Fruit fly (Drosophila melanogaster): Measurements from ENCODE around the gene CG2924.

Gene CG2924

DNA sequence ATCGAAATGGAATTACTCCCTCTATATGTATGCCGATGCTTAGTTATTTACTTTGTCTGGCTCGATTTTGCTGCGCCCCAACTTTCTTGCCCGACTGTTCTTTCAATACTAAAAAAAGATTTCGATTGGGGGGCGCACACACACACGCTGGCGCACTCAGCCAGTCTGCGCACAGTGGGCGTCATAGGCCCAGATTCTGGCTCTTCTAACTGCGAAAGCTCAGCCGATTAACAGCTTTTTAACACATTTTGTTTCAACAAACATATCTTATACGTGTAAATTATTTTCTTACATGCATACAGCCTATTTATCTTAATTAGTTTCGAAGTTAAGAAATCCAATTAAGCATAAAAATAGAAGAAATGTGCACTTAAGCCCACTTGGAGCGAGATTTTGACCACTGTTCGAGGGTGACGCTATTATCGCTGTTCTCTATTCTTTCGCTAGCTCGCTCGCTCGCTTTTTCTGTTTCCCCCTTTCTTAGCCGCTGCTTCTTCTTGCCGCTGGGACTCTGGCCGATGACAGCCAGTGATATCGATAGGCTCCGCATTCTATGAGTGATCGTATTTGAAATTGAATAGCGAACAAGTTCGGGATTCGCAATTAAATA, 48.3 kb downstream of the CG2924 start, which contains the start of gene Vinc (continued):
- TF ChIP-seq CG31388 (GFP tag; optimal IDR thresholded peaks at IDR 0.05) = peak; percentile 51
- TF ChIP-seq pum (GFP tag; optimal IDR thresholded peaks at IDR 0.05) = peak; percentile 87
- no peak for TF ChIP-seq eve (GFP tag; optimal IDR thresholded peaks at IDR 0.05)
- TF ChIP-seq emc (GFP tag; optimal IDR thresholded peaks at IDR 0.05) = peak; percentile 70
- TF ChIP-seq CG13287 (GFP tag; IDR thresholded peaks at IDR 0.05; ENCODE audit: partially characterized antibody) = peak; percentile 35
- peak; percentile 24 for TF ChIP-seq cato (GFP tag; optimal IDR thresholded peaks at IDR 0.05; ENCODE audit: borderline replicate concordance)
- no peak for TF ChIP-seq z (GFP tag; IDR thresholded peaks at IDR 0.05)
- peak; percentile 85 for TF ChIP-seq D19A (tag; optimal IDR thresholded peaks at IDR 0.05)
- TF ChIP-seq sens-2 (GFP tag; IDR thresholded peaks at IDR 0.05) = peak; percentile 64
- TF ChIP-seq fd64A (GFP tag; optimal IDR thresholded peaks at IDR 0.05) = peak; percentile 69
- TF ChIP-seq B-H1 (GFP tag; IDR thresholded peaks at IDR 0.05) = peak; percentile 68
- peak; percentile 42 for TF ChIP-seq pzg (GFP tag; optimal IDR thresholded peaks at IDR 0.05)
- TF ChIP-seq ac (GFP tag; optimal IDR thresholded peaks at IDR 0.05) = no peak
- TF ChIP-seq CG12659 (GFP tag; optimal IDR thresholded peaks at IDR 0.05) = peak; percentile 82
- peak; percentile 68 for TF ChIP-seq Atf3 (GFP tag; optimal IDR thresholded peaks at IDR 0.05)

DNA sequence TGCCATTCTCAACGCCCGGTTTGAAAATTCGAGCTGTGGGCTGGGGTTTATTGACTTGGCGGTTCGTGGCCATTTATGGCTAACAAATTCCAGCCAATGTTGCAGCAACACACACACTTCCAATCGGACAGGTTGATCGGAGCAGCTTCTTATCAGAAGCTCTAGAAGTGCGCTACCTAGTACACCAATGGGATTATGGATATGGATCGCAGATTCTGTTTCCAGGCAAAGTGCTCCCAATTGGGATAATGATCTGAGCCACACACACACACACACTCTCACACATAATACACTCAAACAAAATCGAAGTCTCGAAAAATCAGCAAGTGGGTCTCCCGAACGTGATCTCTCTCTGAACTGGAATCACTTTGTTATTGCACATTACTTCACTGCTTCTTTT, 49.0 kb downstream of the CG2924 start:
- TF ChIP-seq gt (GFP tag; IDR thresholded peaks at IDR 0.05) = no peak
- no peak for TF ChIP-seq chm (GFP tag; IDR thresholded peaks at IDR 0.05)
- no peak for TF ChIP-seq twi (tag; optimal IDR thresholded peaks at IDR 0.05)
- no peak for TF ChIP-seq Med (GFP tag)
- TF ChIP-seq CG11504 (tag; optimal IDR thresholded peaks at IDR 0.05) = peak; percentile 41
- no peak for TF ChIP-seq CG6813 (GFP tag; optimal IDR thresholded peaks at IDR 0.05)
- no peak for TF ChIP-seq emc (GFP tag; optimal IDR thresholded peaks at IDR 0.05)
- TF ChIP-seq CG10267 (tag; optimal IDR thresholded peaks at IDR 0.05) = no peak
- peak; percentile 18 for TF ChIP-seq zen (tag; optimal IDR thresholded peaks at IDR 0.05)
- TF ChIP-seq az2 (GFP tag; optimal IDR thresholded peaks at IDR 0.05) = no peak
- no peak for TF ChIP-seq p53 (GFP tag; optimal IDR thresholded peaks at IDR 0.05)
- TF ChIP-seq Jarid2 (GFP tag; optimal IDR thresholded peaks at IDR 0.05) = no peak
- TF ChIP-seq insv (GFP tag; optimal IDR thresholded peaks at IDR 0.05) = peak; percentile 57 to 95
- no peak for TF ChIP-seq Dek (tag; optimal IDR thresholded peaks at IDR 0.05)
- TF ChIP-seq cad (GFP tag; optimal IDR thresholded peaks at IDR 0.05) = no peak
- TF ChIP-seq grau (tag; optimal IDR thresholded peaks at IDR 0.05) = no peak
- no peak for TF ChIP-seq z (GFP tag; IDR thresholded peaks at IDR 0.05)
- peak; percentile 61 for TF ChIP-seq Elba2 (GFP tag; optimal IDR thresholded peaks at IDR 0.05)
- TF ChIP-seq MESR4 (GFP tag; optimal IDR thresholded peaks at IDR 0.05) = no peak
- no peak for TF ChIP-seq bsh (GFP tag; optimal IDR thresholded peaks at IDR 0.05)
- no peak for TF ChIP-seq mam (GFP tag; optimal IDR thresholded peaks at IDR 0.05)
- no peak for TF ChIP-seq CG12769 (tag; optimal IDR thresholded peaks at IDR 0.05)
- TF ChIP-seq CG5180 (GFP tag; optimal IDR thresholded peaks at IDR 0.05) = no peak
- no peak for TF ChIP-seq CG6765 (GFP tag; optimal IDR thresholded peaks at IDR 0.05)
- TF ChIP-seq CG12071 (GFP tag; optimal IDR thresholded peaks at IDR 0.05) = no peak
- no peak for TF ChIP-seq CG17385 (GFP tag; optimal IDR thresholded peaks at IDR 0.05)
- no peak for TF ChIP-seq gce (GFP tag; IDR thresholded peaks at IDR 0.05)
- no peak for TF ChIP-seq ase (GFP tag; IDR thresholded peaks at IDR 0.05)
- no peak for TF ChIP-seq Adf1 (GFP tag; IDR thresholded peaks at IDR 0.05)
- TF ChIP-seq CG2712 (tag; optimal IDR thresholded peaks at IDR 0.05) = no peak

Data from whole organism, embryonic.